Fruit fly (Drosophila melanogaster) whole organism, embryonic: ENCODE measurements around the gene Pak.

Source experiments
- Adf1 ChIP-seq: fragments of 200-800 bp; sonication (Bioruptor generic); IDR thresholded peaks from 2 replicates; pipeline ENCODE4 v1.3.6; 2022; ENCODE audit warnings: missing biosample characterization, missing genetic modification characterization
- Atf3 ChIP-seq: fragments of 200-800 bp; sonication (Bioruptor generic); optimal IDR thresholded peaks from 3 replicates; lab custom pipeline; 2016; ENCODE audit warnings: missing biosample characterization, missing genetic modification characterization
- Awh ChIP-seq: fragments of 200-800 bp; sonication (Bioruptor generic); IDR thresholded peaks from 2 replicates; pipeline ENCODE4, ENCODE4 v1.3.6; 2022; ENCODE audit warnings: missing biosample characterization, missing genetic modification characterization
- Bgb ChIP-seq: fragments of 200-800 bp; sonication (Bioruptor generic); IDR thresholded peaks from 2 replicates; pipeline ENCODE4 v1.3.6; 2022; ENCODE audit warnings: missing biosample characterization, missing genetic modification characterization; ENCODE audit not compliant: partially characterized antibody
- CG11085 ChIP-seq: fragments of 200-800 bp; sonication (Bioruptor generic); IDR thresholded peaks from 2 replicates; pipeline ENCODE4 v1.3.6; 2022; ENCODE audit warnings: missing biosample characterization, missing genetic modification characterization
- CG11456 ChIP-seq: fragments of 200-800 bp; sonication (Bioruptor generic); IDR thresholded peaks from 3 replicates; pipeline ENCODE4 v1.3.6; 2022; ENCODE audit warnings: missing biosample characterization, missing genetic modification characterization
- CG11560 ChIP-seq: fragments of 200-800 bp; sonication (Bioruptor generic); IDR thresholded peaks from 3 replicates; pipeline ENCODE4 v1.3.6; 2022; ENCODE audit warnings: missing biosample characterization, missing genetic modification characterization
- CG11695 ChIP-seq: fragments of 200-800 bp; sonication (Bioruptor generic); IDR thresholded peaks from 3 replicates; pipeline ENCODE4 v1.3.6; 2022; ENCODE audit warnings: missing biosample characterization, missing genetic modification characterization
- CG12659 ChIP-seq: fragments of 200-800 bp; sonication (Bioruptor generic); optimal IDR thresholded peaks from 3 replicates; lab custom pipeline; 2017; ENCODE audit warnings: mild to moderate bottlenecking, missing biosample characterization, missing genetic modification reagents, missing genetic modification characterization
- CG13296 ChIP-seq: fragments of 200-800 bp; sonication (Bioruptor generic); optimal IDR thresholded peaks from 3 replicates; lab custom pipeline; 2018; ENCODE audit warnings: missing biosample characterization, mild to moderate bottlenecking, missing genetic modification characterization
- CG15011 ChIP-seq: fragments of 200-800 bp; sonication (Bioruptor generic); optimal IDR thresholded peaks from 3 replicates; lab custom pipeline; 2018; ENCODE audit warnings: missing biosample characterization, mild to moderate bottlenecking, missing genetic modification characterization
- CG1529 ChIP-seq: fragments of 200-800 bp; sonication (Bioruptor generic); optimal IDR thresholded peaks from 3 replicates; lab custom pipeline; 2018; ENCODE audit warnings: missing biosample characterization, missing genetic modification characterization
- CG1602 ChIP-seq: fragments of 200-800 bp; sonication (Bioruptor generic); optimal IDR thresholded peaks from 3 replicates; lab custom pipeline; 2016; ENCODE audit warnings: missing biosample characterization, missing genetic modification characterization
- CG1603 ChIP-seq: fragments of 200-800 bp; sonication (Bioruptor generic); optimal IDR thresholded peaks from 2 replicates; lab custom pipeline; 2019; ENCODE audit warnings: missing biosample characterization, mild to moderate bottlenecking, missing genetic modification characterization, moderate library complexity
- CG16863 ChIP-seq: fragments of 200-800 bp; sonication (Bioruptor generic); optimal IDR thresholded peaks from 3 replicates; lab custom pipeline; 2016; ENCODE audit warnings: missing biosample characterization, missing genetic modification characterization
- CG17186 ChIP-seq: fragments of 200-800 bp; sonication (Bioruptor generic); optimal IDR thresholded peaks from 3 replicates; lab custom pipeline; 2017; ENCODE audit warnings: missing biosample characterization, missing genetic modification reagents, missing genetic modification characterization
- CG17802 ChIP-seq: fragments of 200-800 bp; sonication (Bioruptor generic); optimal IDR thresholded peaks from 2 replicates; lab custom pipeline; 2018; ENCODE audit warnings: missing biosample characterization, mild to moderate bottlenecking, missing genetic modification characterization, moderate library complexity
- CG2129 ChIP-seq: fragments of 200-800 bp; sonication (Bioruptor generic); IDR thresholded peaks from 2 replicates; pipeline ENCODE4 v1.3.6; 2022; ENCODE audit warnings: missing biosample characterization, missing genetic modification characterization; ENCODE audit not compliant: partially characterized antibody
- CG30020 ChIP-seq: fragments of 200-800 bp; optimal IDR thresholded peaks from 2 replicates; lab custom pipeline; 2019; ENCODE audit warnings: missing biosample characterization, mild to moderate bottlenecking, missing genetic modification characterization, moderate library complexity
- CG34376 ChIP-seq: fragments of 200-800 bp; sonication (Bioruptor generic); optimal IDR thresholded peaks from 2 replicates; lab custom pipeline; 2018; ENCODE audit warnings: missing biosample characterization, mild to moderate bottlenecking, missing genetic modification characterization
- CG3847 ChIP-seq: fragments of 200-800 bp; sonication (Bioruptor generic); IDR thresholded peaks from 2 replicates; pipeline ENCODE4 v1.3.6; 2022; ENCODE audit warnings: missing biosample characterization, missing genetic modification characterization
- CG4404 ChIP-seq: fragments of 200-800 bp; sonication (Bioruptor generic); IDR thresholded peaks from 2 replicates; pipeline ENCODE4 v1.3.6; 2022; ENCODE audit warnings: missing biosample characterization, missing genetic modification characterization
- CG5245 ChIP-seq: fragments of 200-800 bp; sonication (Bioruptor generic); optimal IDR thresholded peaks from 3 replicates; lab custom pipeline; 2016; ENCODE audit warnings: missing biosample characterization, missing genetic modification characterization
- CG7839 ChIP-seq: fragments of 200-800 bp; sonication (Bioruptor generic); optimal IDR thresholded peaks from 3 replicates; lab custom pipeline; 2018; ENCODE audit warnings: missing biosample characterization, mild to moderate bottlenecking, missing genetic modification characterization, moderate library complexity
- CG9817 ChIP-seq: fragments of 200-800 bp; sonication (Bioruptor generic); optimal IDR thresholded peaks from 2 replicates; lab custom pipeline; 2018; ENCODE audit warnings: missing biosample characterization, mild to moderate bottlenecking, missing genetic modification characterization, moderate library complexity
- Deaf1 ChIP-seq: fragments of 200-800 bp; optimal IDR thresholded peaks from 3 replicates; lab custom pipeline; 2019; ENCODE audit warnings: missing biosample characterization, mild to moderate bottlenecking, missing genetic modification characterization, moderate library complexity
- Fer2 ChIP-seq: fragments of 200-800 bp; sonication (Bioruptor generic); optimal IDR thresholded peaks from 2 replicates; lab custom pipeline; 2018; ENCODE audit warnings: missing biosample characterization, mild to moderate bottlenecking, missing genetic modification characterization, moderate library complexity
- HLH54F ChIP-seq: fragments of 200-800 bp; sonication (Bioruptor generic); optimal IDR thresholded peaks from 3 replicates; lab custom pipeline; 2016; ENCODE audit warnings: missing biosample characterization, missing genetic modification characterization
- Hr39 ChIP-seq: fragments of >200 bp; optimal IDR thresholded peaks from 2 replicates; lab custom pipeline; 2017
- Nf-YA ChIP-seq: fragments of 200-800 bp; sonication (Bioruptor generic); IDR thresholded peaks from 2 replicates; pipeline ENCODE4 v1.3.6; 2022; ENCODE audit warnings: missing biosample characterization, missing genetic modification characterization
- Nf-YC ChIP-seq: fragments of 200-800 bp; optimal IDR thresholded peaks from 3 replicates; lab custom pipeline; 2019; ENCODE audit warnings: missing biosample characterization, mild to moderate bottlenecking, missing genetic modification characterization, moderate library complexity
- NfI ChIP-seq: fragments of 200-800 bp; sonication (Bioruptor generic); optimal IDR thresholded peaks from 3 replicates; lab custom pipeline; 2018; ENCODE audit warnings: missing biosample characterization, mild to moderate bottlenecking, missing genetic modification characterization, moderate library complexity
- Six4 ChIP-seq: fragments of 200-800 bp; sonication (Bioruptor generic); optimal IDR thresholded peaks from 2 replicates; lab custom pipeline; 2016; ENCODE audit warnings: missing biosample characterization, missing genetic modification characterization
- Sox102F ChIP-seq: fragments of 200-800 bp; sonication (Bioruptor generic); optimal IDR thresholded peaks from 2 replicates; lab custom pipeline; 2018; ENCODE audit warnings: missing biosample characterization, mild to moderate bottlenecking, missing genetic modification characterization, moderate library complexity
- Xrp1 ChIP-seq: fragments of 200-800 bp; sonication (Bioruptor generic); IDR thresholded peaks from 2 replicates; pipeline ENCODE4 v1.3.6; 2022; ENCODE audit warnings: missing biosample characterization, missing genetic modification characterization
- cad ChIP-seq: fragments of >200 bp; optimal IDR thresholded peaks from 2 replicates; lab custom pipeline; 2017; ENCODE audit warnings: missing biosample characterization, missing genetic modification characterization
- croc ChIP-seq: fragments of 200-800 bp; sonication (Bioruptor generic); conservative IDR thresholded peaks from 3 replicates; pipeline ENCODE4 v1.3.6; 2022; ENCODE audit warnings: missing biosample characterization, missing genetic modification characterization
- ftz-f1 ChIP-seq: fragments of 200-800 bp; sonication (Bioruptor generic); optimal IDR thresholded peaks from 2 replicates; lab custom pipeline; 2016; ENCODE audit warnings: missing biosample characterization, missing genetic modification characterization
- her ChIP-seq: fragments of 200-800 bp; sonication (Bioruptor generic); optimal IDR thresholded peaks from 2 replicates; lab custom pipeline; 2016; ENCODE audit warnings: missing biosample characterization, missing genetic modification characterization
- hkb ChIP-seq, 2 experiments: fragments of 200-800 bp in 1 of 2; fragments of >200 bp in 1 of 2; sonication (Bioruptor generic) in 1 of 2; IDR thresholded peaks in 1 of 2; optimal IDR thresholded peaks in 1 of 2; 2 replicates each; pipeline versions ENCODE4 v1.3.6 to Lab custom; 2017 to 2022; ENCODE audit warnings: missing biosample characterization in 1 of 2, missing genetic modification characterization in 1 of 2
- mam ChIP-seq: fragments of 200-800 bp; sonication (Bioruptor generic); optimal IDR thresholded peaks from 3 replicates; lab custom pipeline; 2016; ENCODE audit warnings: missing biosample characterization, missing genetic modification characterization
- nmo ChIP-seq: fragments of 200-800 bp; sonication (Bioruptor generic); optimal IDR thresholded peaks from 2 replicates; lab custom pipeline; 2018; ENCODE audit warnings: missing biosample characterization, mild to moderate bottlenecking, missing genetic modification characterization, moderate library complexity
- onecut ChIP-seq: fragments of 200-800 bp; sonication (Bioruptor generic); IDR thresholded peaks from 2 replicates; pipeline ENCODE4 v1.3.6; 2022; ENCODE audit warnings: missing biosample characterization, missing genetic modification characterization
- pzg ChIP-seq: fragments of 200-800 bp; sonication (Bioruptor generic); optimal IDR thresholded peaks from 3 replicates; lab custom pipeline; 2018; ENCODE audit warnings: missing biosample characterization, mild to moderate bottlenecking, missing genetic modification characterization, moderate library complexity
- sens-2 ChIP-seq: fragments of 200-800 bp; sonication (Bioruptor generic); IDR thresholded peaks from 2 replicates; pipeline ENCODE4 v1.3.6; 2022; ENCODE audit warnings: missing biosample characterization, missing genetic modification characterization
- slbo ChIP-seq: fragments of 200-800 bp; sonication (Bioruptor generic); IDR thresholded peaks from 2 replicates; pipeline ENCODE4 v1.3.6; 2022; ENCODE audit warnings: missing biosample characterization, missing genetic modification characterization
- tgo ChIP-seq: fragments of 200-800 bp; sonication (Bioruptor generic); IDR thresholded peaks from 3 replicates; pipeline ENCODE4 v1.3.6; 2022; ENCODE audit warnings: missing biosample characterization, missing genetic modification characterization
- tna ChIP-seq: fragments of 200-800 bp; sonication (Bioruptor generic); IDR thresholded peaks from 2 replicates; pipeline ENCODE4 v1.3.6; 2022; ENCODE audit warnings: missing biosample characterization, missing genetic modification characterization; ENCODE audit not compliant: partially characterized antibody
- tup ChIP-seq: fragments of 200-800 bp; sonication (Bioruptor generic); optimal IDR thresholded peaks from 2 replicates; lab custom pipeline; 2016; ENCODE audit warnings: missing biosample characterization, mild to moderate bottlenecking, missing genetic modification characterization, moderate library complexity
- vnd ChIP-seq: fragments of 200-800 bp; sonication (Bioruptor generic); IDR thresholded peaks from 3 replicates; pipeline ENCODE4 v1.3.6; 2022; ENCODE audit warnings: missing biosample characterization, missing genetic modification characterization; ENCODE audit not compliant: partially characterized antibody
- vvl ChIP-seq: fragments of 200-800 bp; sonication (Bioruptor generic); IDR thresholded peaks from 2 replicates; pipeline ENCODE4 v1.3.6; 2022; ENCODE audit warnings: missing biosample characterization, missing genetic modification characterization

The Pak gene

dm6 chr3R:6402522-6403171 lies 52.0 kb downstream of the Pak start (continued):
- TF ChIP-seq CG17802 (no peak), onecut (GFP tag; lab: Robert Waterston, UW) (no peak; the same call in 1 of the 2 replicates), tup (GFP tag; lab: Kevin White, UChicago) (no peak), sens-2 (no peak), Six4 (GFP tag; lab: Kevin White, UChicago) (no peak), CG1603 (no peak), CG13296 (GFP tag; lab: Kevin White, UChicago) (no peak), croc (no peak), pzg (GFP tag; lab: Kevin White, UChicago) (no peak), CG4404 (GFP tag; lab: Robert Waterston, UW) (no peak), nmo (GFP tag; lab: Kevin White, UChicago) (no peak), Fer2 (tag; lab: Kevin White, UChicago) (no peak), Awh (GFP tag; lab: Robert Waterston, UW) (no peak), Adf1 (GFP tag; lab: Robert Waterston, UW) (no peak), ftz-f1 (no peak), Sox102F (no peak), CG30020 (tag; lab: Kevin White, UChicago) (no peak), Xrp1 (0 out of 2 replicates have a peak, but pooled peaks have one; percentile 18), mam (GFP tag; lab: Kevin White, UChicago) (no peak), tna (no peak), cad (GFP tag; lab: Kevin White, UChicago) (peak; percentile 45), Bgb (no peak), CG16863 (GFP tag; lab: Kevin White, UChicago) (no peak), slbo (no peak), CG11456 (GFP tag; lab: Robert Waterston, UW) (no peak), CG11085 (no peak), Nf-YC (tag; lab: Kevin White, UChicago) (no peak), tgo (GFP tag; lab: Robert Waterston, UW) (no peak), CG1602 (GFP tag; lab: Kevin White, UChicago) (no peak), CG7839 (tag; lab: Kevin White, UChicago) (no peak), CG11560 (no peak), her (GFP tag; lab: Kevin White, UChicago) (no peak), CG12659 (no peak), CG2129 (GFP tag; lab: Robert Waterston, UW) (no peak), CG9817 (tag; lab: Kevin White, UChicago) (no peak), Deaf1 (no peak), vnd (GFP tag; lab: Robert Waterston, UW) (no peak), CG5245 (GFP tag; lab: Kevin White, UChicago) (no peak), HLH54F (no peak), Hr39 (lab: Kevin White, UChicago) (no peak), CG34376 (GFP tag; lab: Kevin White, UChicago) (peak; percentile 92), CG15011 (GFP tag; lab: Kevin White, UChicago) (no peak), CG11695 (GFP tag; lab: Robert Waterston, UW) (no peak), CG3847 (no peak), CG1529 (GFP tag; lab: Kevin White, UChicago) (no peak), Nf-YA (GFP tag; lab: Robert Waterston, UW) (no peak), hkb (optimal IDR thresholded peaks at IDR 0.05; lab: Kevin White, UChicago) (no peak), hkb (GFP tag; IDR thresholded peaks at IDR 0.05; lab: Robert Waterston, UW) (no peak), vvl (GFP tag; lab: Robert Waterston, UW) (no peak), NfI (GFP tag; lab: Kevin White, UChicago) (no peak), CG17186 (no peak), Atf3 (GFP tag; lab: Kevin White, UChicago) (no peak)
